Worm (Caenorhabditis elegans): Measurements from ENCODE around the gene nmy-1.
A peak's percentile ranks its signal among the peaks of the same experiment; 100 is the strongest.

The nmy-1 gene

DNA sequence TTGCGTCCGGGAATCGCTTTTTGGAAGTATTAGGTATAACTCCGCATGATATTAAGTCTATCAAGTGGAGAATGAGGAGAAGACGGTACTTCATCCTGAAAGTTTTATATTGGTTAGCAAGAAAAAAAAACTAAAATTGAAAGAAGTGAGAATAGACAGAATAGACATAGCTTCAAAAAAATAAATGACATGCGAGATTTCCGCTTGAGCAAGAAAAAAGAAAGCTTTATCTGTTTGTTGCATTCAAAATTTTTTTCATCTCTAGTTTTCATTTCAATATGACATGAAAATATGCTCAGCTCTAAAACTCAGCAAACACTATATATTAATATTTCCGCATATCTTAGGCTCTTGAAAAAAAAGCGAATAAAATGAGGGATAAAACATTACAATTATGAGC lies 14.6 kb downstream of the nmy-1 start, which contains the start of gene hst-3.2:
Gene hst-3.2 (minus strand): TSS at position 101 of the 400 bp plus-strand sequence.
- no peak for TF ChIP-seq nhr-23 (tag; optimal IDR thresholded peaks at IDR 0.05)
- no peak for TF ChIP-seq unc-62 (GFP tag; optimal IDR thresholded peaks at IDR 0.05)
- TF ChIP-seq nhr-12 (tag; optimal IDR thresholded peaks at IDR 0.05): no peak
- TF ChIP-seq nhr-25 (tag; optimal IDR thresholded peaks at IDR 0.05): no peak
- no peak for TF ChIP-seq egl-27 (tag; optimal IDR thresholded peaks at IDR 0.05)
- TF ChIP-seq ztf-4 (tag; optimal IDR thresholded peaks at IDR 0.05): no peak
- no peak for TF ChIP-seq lin-15B (tag; optimal IDR thresholded peaks at IDR 0.05)
- no peak for TF ChIP-seq lsy-12 (tag; optimal IDR thresholded peaks at IDR 0.05)
- no peak for TF ChIP-seq nhr-11 (tag; optimal IDR thresholded peaks at IDR 0.05)
- TF ChIP-seq ceh-28 (tag; optimal IDR thresholded peaks at IDR 0.05): no peak
- no peak for TF ChIP-seq nhr-43 (tag; optimal IDR thresholded peaks at IDR 0.05; ENCODE audit: poor library complexity, severe bottlenecking)

DNA sequence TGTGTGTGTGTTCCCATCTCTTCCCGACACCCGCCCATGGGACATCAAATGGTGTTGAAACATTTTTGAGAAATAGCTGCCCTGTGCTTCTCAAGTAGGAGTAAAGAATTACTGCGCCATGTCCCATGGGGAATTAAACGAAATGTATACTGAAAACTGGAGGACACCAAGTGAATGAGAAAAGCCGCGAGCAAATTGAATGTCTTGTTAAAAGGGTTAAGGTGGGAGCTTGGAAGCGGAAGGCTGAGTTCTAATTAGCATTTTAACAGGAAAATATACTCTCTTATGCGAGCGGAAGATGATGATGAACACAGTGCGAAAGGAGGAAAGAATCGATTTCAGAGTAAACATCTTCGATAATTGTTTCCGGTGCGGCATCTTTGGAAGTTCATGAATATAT lies 15.1 kb downstream of the nmy-1 start:
- TF ChIP-seq daf-12 (tag; optimal IDR thresholded peaks at IDR 0.05) (no peak), elt-2 (tag; optimal IDR thresholded peaks at IDR 0.05) (no peak), nhr-23 (tag; optimal IDR thresholded peaks at IDR 0.05) (no peak), fkh-2 (tag; optimal IDR thresholded peaks at IDR 0.05) (no peak), skn-1 (tag; optimal IDR thresholded peaks at IDR 0.05) (no peak), pqm-1 (tag; optimal IDR thresholded peaks at IDR 0.05) (no peak), egl-5 (tag; optimal IDR thresholded peaks at IDR 0.05) (no peak), tbx-2 (tag; optimal IDR thresholded peaks at IDR 0.05) (no peak), mdl-1 (tag; optimal IDR thresholded peaks at IDR 0.05) (no peak), zag-1 (tag; optimal IDR thresholded peaks at IDR 0.05) (no peak), nhr-28 (tag; optimal IDR thresholded peaks at IDR 0.05) (no peak), nhr-11 (tag; optimal IDR thresholded peaks at IDR 0.05) (no peak), nhr-237 (tag; optimal IDR thresholded peaks at IDR 0.05) (no peak), nhr-25 (tag; optimal IDR thresholded peaks at IDR 0.05) (no peak)

DNA sequence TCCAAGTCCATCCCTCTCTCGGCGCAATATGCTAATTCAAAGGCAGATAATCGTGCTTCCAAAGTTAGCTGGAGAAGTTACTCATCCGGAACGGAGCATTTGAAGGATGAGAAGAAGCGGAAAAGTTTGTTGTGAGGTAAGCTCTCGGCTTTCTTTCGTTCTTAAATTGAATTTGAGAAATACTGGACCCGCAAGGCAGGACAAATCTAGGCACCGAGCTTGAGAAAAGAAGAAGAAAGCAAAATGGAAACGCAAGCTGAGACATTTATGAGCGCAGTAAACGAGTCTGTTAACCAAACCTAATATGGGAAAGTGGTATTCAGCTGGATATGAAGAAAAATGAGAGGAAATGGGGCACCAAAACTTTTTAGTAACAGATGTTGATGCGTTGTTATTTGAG lies 16.6 kb downstream of the nmy-1 start:
- TF ChIP-seq fkh-2 (tag; optimal IDR thresholded peaks at IDR 0.05) (no peak), nhr-25 (tag; optimal IDR thresholded peaks at IDR 0.05) (no peak), nhr-12 (tag; optimal IDR thresholded peaks at IDR 0.05) (no peak), nhr-237 (tag; optimal IDR thresholded peaks at IDR 0.05) (no peak), ZK546.5 (tag; optimal IDR thresholded peaks at IDR 0.05) (no peak), egl-5 (tag; optimal IDR thresholded peaks at IDR 0.05) (no peak), eor-1 (tag; optimal IDR thresholded peaks at IDR 0.05) (no peak), mml-1 (tag; optimal IDR thresholded peaks at IDR 0.05) (no peak), tbx-2 (tag; optimal IDR thresholded peaks at IDR 0.05) (no peak), snpc-4 (tag; optimal IDR thresholded peaks at IDR 0.05) (no peak), egl-27 (tag; optimal IDR thresholded peaks at IDR 0.05) (no peak), elt-1 (tag; optimal IDR thresholded peaks at IDR 0.05) (no peak), hmg-11 (tag; optimal IDR thresholded peaks at IDR 0.05) (no peak), unc-62 (GFP tag; optimal IDR thresholded peaks at IDR 0.05) (no peak), fkh-10 (GFP tag; optimal IDR thresholded peaks at IDR 0.05) (no peak), skn-1 (tag; optimal IDR thresholded peaks at IDR 0.05) (no peak), nfya-1 (tag; optimal IDR thresholded peaks at IDR 0.05; ENCODE audit: insufficient read depth) (no peak), pha-4 (tag; optimal IDR thresholded peaks at IDR 0.05) (no peak)

DNA sequence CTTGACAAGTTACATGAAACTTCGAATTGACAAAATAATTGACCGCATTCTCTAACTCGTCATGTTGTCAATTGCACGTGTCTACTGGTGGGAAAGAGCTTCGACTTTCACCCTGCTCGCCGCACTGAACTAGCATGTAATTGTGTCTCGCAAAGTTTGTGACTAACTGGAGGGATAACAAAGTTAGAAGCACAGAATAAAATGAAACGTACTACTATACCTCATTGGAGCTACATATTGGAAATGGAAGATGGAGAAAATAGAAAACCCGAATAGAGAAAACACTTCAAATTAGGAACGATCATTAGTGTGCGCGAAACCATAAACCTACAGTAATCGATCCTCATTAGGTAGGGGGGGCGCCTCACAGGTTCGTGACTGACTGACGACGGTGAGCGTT lies 18.2 kb downstream of the nmy-1 start:
- TF ChIP-seq nhr-25 (tag; optimal IDR thresholded peaks at IDR 0.05) (no peak), lsy-12 (tag; optimal IDR thresholded peaks at IDR 0.05) (no peak), egl-27 (tag; optimal IDR thresholded peaks at IDR 0.05) (no peak), snpc-4 (tag; optimal IDR thresholded peaks at IDR 0.05) (no peak)

DNA sequence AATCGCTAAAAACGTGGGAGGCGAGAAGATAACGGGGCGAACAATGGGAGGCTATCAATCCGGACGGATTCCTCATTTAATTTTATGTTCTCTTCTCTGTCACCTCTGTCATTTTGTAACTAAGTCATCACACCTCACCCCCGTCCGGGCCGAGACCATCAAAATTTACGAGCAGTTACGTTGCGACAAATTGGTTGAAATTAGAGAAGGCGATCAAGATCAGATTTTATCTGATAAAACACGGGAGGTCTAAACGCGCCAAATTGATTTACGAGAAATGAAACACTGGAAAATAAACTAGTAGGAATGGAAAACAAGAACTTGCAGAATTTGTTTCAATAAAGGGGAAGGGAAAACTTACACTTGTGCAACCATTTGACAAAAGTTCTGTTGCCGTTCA lies 18.8 kb downstream of the nmy-1 start:
- TF ChIP-seq elt-2 (tag; optimal IDR thresholded peaks at IDR 0.05) (no peak), egl-5 (tag; optimal IDR thresholded peaks at IDR 0.05) (peak; percentile 56)

DNA sequence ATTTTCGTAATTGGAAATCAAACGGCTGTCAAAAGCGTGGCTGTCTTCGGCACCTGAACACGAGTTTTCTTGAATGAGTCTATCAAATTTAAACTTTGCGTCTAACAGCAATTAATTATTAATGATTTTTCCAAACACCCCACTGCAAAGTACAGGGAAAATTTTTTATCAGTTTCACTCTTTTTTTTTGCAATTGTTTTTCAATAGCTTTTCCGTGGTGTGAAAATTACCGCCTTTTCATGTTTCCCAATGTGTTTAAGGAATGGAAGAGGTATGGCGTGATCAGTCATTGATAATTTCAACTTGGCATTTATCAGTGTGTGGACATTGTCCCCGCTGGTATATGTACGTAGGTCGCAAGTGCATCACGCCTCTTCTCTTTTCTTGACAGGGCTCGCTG lies 22.5 kb downstream of the nmy-1 start:
- peak; percentile 89 for TF ChIP-seq elt-2 (tag; optimal IDR thresholded peaks at IDR 0.05)
- TF ChIP-seq lin-39 (tag; optimal IDR thresholded peaks at IDR 0.05): no peak
- TF ChIP-seq pqm-1 (tag; optimal IDR thresholded peaks at IDR 0.05): peak; percentile 75
- peak; percentile 24 for TF ChIP-seq pha-4 (tag; optimal IDR thresholded peaks at IDR 0.05)

Measured in whole organism, L3 larva.